Worm (Caenorhabditis elegans): ENCODE data around the gene ugt-16.

DNA sequence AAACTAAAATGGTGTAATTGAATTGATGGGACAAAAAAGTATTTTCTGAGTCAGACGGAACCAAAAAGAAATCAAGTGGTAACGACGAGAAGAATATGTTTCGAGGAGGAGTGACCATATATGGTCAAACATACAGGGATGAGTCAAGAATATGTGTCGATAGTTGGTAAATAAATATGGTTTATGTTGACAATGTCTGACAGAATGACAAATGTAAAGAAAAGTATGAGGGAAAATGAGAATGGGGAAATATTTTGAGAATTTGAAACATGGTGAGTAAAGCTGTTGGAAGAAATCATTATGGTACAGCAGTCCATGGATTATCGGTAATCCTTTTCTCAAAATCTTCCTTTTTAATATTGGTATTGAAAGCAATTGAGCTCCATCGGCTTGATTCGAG, 43.2 kb downstream of the ugt-16 start, which contains the start of gene nspg-1:
- no peak for TF ChIP-seq rec-8 (tag; optimal IDR thresholded peaks at IDR 0.05)
- TF ChIP-seq mes-4 (tag; optimal IDR thresholded peaks at IDR 0.05) = no peak
- TF ChIP-seq cebp-2 (GFP tag; IDR thresholded peaks at IDR 0.05) = no peak
- TF ChIP-seq unc-62 (GFP tag; optimal IDR thresholded peaks at IDR 0.05) = no peak
- no peak for TF ChIP-seq ztf-3 (GFP tag; optimal IDR thresholded peaks at IDR 0.05)
- no peak for TF ChIP-seq lir-1 (GFP tag; conservative IDR thresholded peaks at IDR 0.05)
- no peak for TF ChIP-seq attf-3 (GFP tag; conservative IDR thresholded peaks at IDR 0.05)
- TF ChIP-seq K11D2.4 (GFP tag; IDR thresholded peaks at IDR 0.05) = no peak
- TF ChIP-seq unc-130 (GFP tag; optimal IDR thresholded peaks at IDR 0.05) = no peak
- TF ChIP-seq lsl-1 (GFP tag; optimal IDR thresholded peaks at IDR 0.05) = no peak
- no peak for TF ChIP-seq repo-1 (tag; optimal IDR thresholded peaks at IDR 0.05)
- no peak for TF ChIP-seq lin-40 (tag; optimal IDR thresholded peaks at IDR 0.05)
